Worm (Caenorhabditis elegans) whole organism, L1 larva: Measurements from ENCODE around the gene fbxa-79.

Source experiments
- C04F5.9 ChIP-seq: sonication (generic microtip); optimal IDR thresholded peaks from 2 replicates; lab custom pipeline; 2016; ENCODE audit warnings: missing genetic modification characterization, missing compliant biosample characterization
- aha-1 ChIP-seq: fragments of 150-350 bp; optimal IDR thresholded peaks from 2 replicates; lab custom pipeline; 2014; ENCODE audit warnings: missing biosample characterization, missing genetic modification characterization
- alr-1 ChIP-seq: fragments of 200-800 bp; sonication (Bioruptor generic); optimal IDR thresholded peaks from 2 replicates; lab custom pipeline; 2018; ENCODE audit warnings: borderline replicate concordance, mild to moderate bottlenecking, missing genetic modification characterization, missing compliant biosample characterization
- ceh-63 ChIP-seq: fragments of 200-800 bp; sonication (Bioruptor generic); optimal IDR thresholded peaks from 2 replicates; lab custom pipeline; 2018; ENCODE audit warnings: mild to moderate bottlenecking, missing genetic modification characterization, missing compliant biosample characterization
- ceh-8 ChIP-seq: fragments of 200-800 bp; sonication (Bioruptor generic); optimal IDR thresholded peaks from 2 replicates; lab custom pipeline; 2018; ENCODE audit warnings: mild to moderate bottlenecking, missing genetic modification characterization, moderate library complexity, missing compliant biosample characterization
- ceh-90 ChIP-seq: sonication (generic microtip); optimal IDR thresholded peaks from 2 replicates; lab custom pipeline; 2016; ENCODE audit warnings: missing genetic modification characterization, missing compliant biosample characterization
- dpl-1 ChIP-seq, 3 experiments: fragments of 150-350 bp in 2 of 3; sonication (generic microtip) in 1 of 3; optimal IDR thresholded peaks; 2 replicates each; lab custom pipeline; 2014 to 2017; ENCODE audit warnings: missing biosample characterization in 3 of 3, missing genetic modification characterization in 3 of 3, missing genetic modification reagents in 3 of 3
- dsc-1 ChIP-seq: sonication (generic microtip); optimal IDR thresholded peaks from 2 replicates; lab custom pipeline; 2016; ENCODE audit warnings: mild to moderate bottlenecking, missing genetic modification characterization, missing compliant biosample characterization
- efl-1 ChIP-seq, 4 experiments: fragments of 150-350 bp; optimal IDR thresholded peaks in 3 of 4; peaks in 1 of 4; 1 replicate in 1 of 4; 2 replicates in 3 of 4; lab custom pipeline; 2014; ENCODE audit warnings: missing biosample characterization in 2 of 4, missing genetic modification characterization in 2 of 4, missing genetic modification reagents in 2 of 4
- efl-3 ChIP-seq: fragments of 200-800 bp; sonication (Bioruptor generic); optimal IDR thresholded peaks from 2 replicates; lab custom pipeline; 2018; ENCODE audit warnings: mild to moderate bottlenecking, missing genetic modification characterization, missing compliant biosample characterization
- egl-27 ChIP-seq, 2 experiments: fragments of 150-350 bp in 1 of 2; sonication (generic microtip); optimal IDR thresholded peaks; 3 replicates each; lab custom pipeline; 2017 to 2018; ENCODE audit warnings: missing biosample characterization in 2 of 2, missing genetic modification characterization in 2 of 2, missing genetic modification reagents in 2 of 2
- elt-2 ChIP-seq: sonication (generic microtip); optimal IDR thresholded peaks from 2 replicates; lab custom pipeline; 2016; ENCODE audit warnings: missing genetic modification characterization, mild to moderate bottlenecking, inconsistent platforms, missing compliant biosample characterization, missing genetic modification reagents
- elt-3 ChIP-seq, 6 experiments: fragments of 150-350 bp in 1 of 6; sonication (generic microtip); optimal IDR thresholded peaks; 2 replicates each; lab custom pipeline; 2017 to 2018; ENCODE audit warnings: missing biosample characterization in 6 of 6, missing genetic modification characterization in 6 of 6, inconsistent platforms in 1 of 6
- grh-1 ChIP-seq: fragments of 200-800 bp; sonication (Bioruptor generic); IDR thresholded peaks from 2 replicates; pipeline ENCODE4 v1.3.6; 2022; ENCODE audit warnings: missing genetic modification reagents, missing genetic modification characterization, missing compliant biosample characterization
- hlh-4 ChIP-seq: sonication (generic microtip); optimal IDR thresholded peaks from 2 replicates; lab custom pipeline; 2016; ENCODE audit warnings: mild to moderate bottlenecking, missing genetic modification characterization, missing compliant biosample characterization
- irx-1 ChIP-seq: sonication (generic microtip); optimal IDR thresholded peaks from 2 replicates; lab custom pipeline; 2016; ENCODE audit warnings: missing genetic modification characterization, missing compliant biosample characterization
- isw-1 ChIP-seq: fragments of 200-800 bp; sonication (Bioruptor generic); IDR thresholded peaks from 2 replicates; pipeline ENCODE4 v1.3.6; 2022; ENCODE audit warnings: missing genetic modification characterization, missing compliant biosample characterization
- lin-13 ChIP-seq: fragments of 150-350 bp; optimal IDR thresholded peaks from 2 replicates; lab custom pipeline; 2014; ENCODE audit warnings: missing biosample characterization, missing genetic modification reagents, missing genetic modification characterization
- lin-35 ChIP-seq, 2 experiments: fragments of 150-350 bp; optimal IDR thresholded peaks; 2 replicates each; lab custom pipeline; 2014; ENCODE audit warnings: missing biosample characterization in 2 of 2, missing genetic modification characterization in 2 of 2, missing genetic modification reagents in 2 of 2
- lin-39 ChIP-seq: fragments of 150-350 bp; optimal IDR thresholded peaks from 2 replicates; lab custom pipeline; 2014; ENCODE audit warnings: missing biosample characterization, missing genetic modification reagents, missing genetic modification characterization
- lsy-2 ChIP-seq, 2 experiments: fragments of 150-350 bp; optimal IDR thresholded peaks; 2 replicates each; lab custom pipeline; 2014; ENCODE audit warnings: missing biosample characterization in 2 of 2, missing genetic modification characterization in 2 of 2
- mdl-1 ChIP-seq, 2 experiments: fragments of 150-350 bp; optimal IDR thresholded peaks; 2 replicates each; lab custom pipeline; 2014 to 2017; ENCODE audit warnings: missing biosample characterization in 2 of 2, missing genetic modification characterization in 2 of 2, inconsistent platforms in 1 of 2
- nhr-19 ChIP-seq: fragments of 200-800 bp; sonication (Bioruptor generic); conservative IDR thresholded peaks from 2 replicates; pipeline ENCODE4 v1.3.6; 2022; ENCODE audit warnings: missing genetic modification characterization, missing compliant biosample characterization
- nhr-20 ChIP-seq: sonication (generic microtip); optimal IDR thresholded peaks from 2 replicates; lab custom pipeline; 2016; ENCODE audit warnings: mild to moderate bottlenecking, missing genetic modification characterization, missing compliant biosample characterization
- nhr-47 ChIP-seq: sonication (generic microtip); optimal IDR thresholded peaks from 2 replicates; lab custom pipeline; 2016; ENCODE audit warnings: mild to moderate bottlenecking, missing genetic modification characterization, moderate library complexity, missing compliant biosample characterization
- nhr-85 ChIP-seq: sonication (generic microtip); peaks from one replicate; lab custom pipeline; 2016; ENCODE audit warnings: missing genetic modification characterization, inconsistent platforms, missing compliant biosample characterization
- nhr-90 ChIP-seq: sonication (generic microtip); optimal IDR thresholded peaks from 2 replicates; lab custom pipeline; 2016; ENCODE audit warnings: mild to moderate bottlenecking, missing genetic modification characterization, missing compliant biosample characterization; ENCODE audit not compliant: poor library complexity
- pqm-1 ChIP-seq: sonication (generic microtip); optimal IDR thresholded peaks from 3 replicates; lab custom pipeline; 2017; ENCODE audit warnings: missing biosample characterization, missing genetic modification characterization
- sox-4 ChIP-seq: sonication (generic microtip); optimal IDR thresholded peaks from 2 replicates; lab custom pipeline; 2016; ENCODE audit warnings: missing genetic modification characterization, missing compliant biosample characterization
- swsn-7 ChIP-seq: sonication (generic microtip); optimal IDR thresholded peaks from 2 replicates; lab custom pipeline; 2016; ENCODE audit warnings: missing genetic modification characterization, missing compliant biosample characterization
- vab-15 ChIP-seq: sonication (generic microtip); optimal IDR thresholded peaks from 2 replicates; lab custom pipeline; 2017; ENCODE audit warnings: missing genotype, mild to moderate bottlenecking, missing genetic modification characterization, missing compliant biosample characterization

Gene fbxa-79

ce11 chrIII:1345694-1346093 lies 37.6 kb upstream of the fbxa-79 start, which contains the start of gene Y82E9BL.6:
Gene Y82E9BL.6, minus strand, starts transcription at chrIII:1345794.
- no peak for TF ChIP-seq nhr-47
- no peak for TF ChIP-seq alr-1 (tag; lab: Kevin White, UChicago)
- no peak for TF ChIP-seq grh-1 (GFP tag; lab: Robert Waterston, UW)
- no peak for TF ChIP-seq efl-1 (optimal IDR thresholded peaks at IDR 0.05; lab: Kevin White, UChicago)
- no peak for TF ChIP-seq efl-1 (GFP tag; optimal IDR thresholded peaks at IDR 0.05 in 1 of 2; lab: Kevin White, UChicago)
- no peak for TF ChIP-seq ceh-8
- TF ChIP-seq pqm-1 (tag; lab: Kevin White, UChicago): no peak
- TF ChIP-seq lin-13 (GFP tag; lab: Kevin White, UChicago): no peak
- TF ChIP-seq efl-3 (GFP tag; lab: Kevin White, UChicago): no peak
- TF ChIP-seq isw-1 (GFP tag; lab: Robert Waterston, UW): no peak

DNA sequence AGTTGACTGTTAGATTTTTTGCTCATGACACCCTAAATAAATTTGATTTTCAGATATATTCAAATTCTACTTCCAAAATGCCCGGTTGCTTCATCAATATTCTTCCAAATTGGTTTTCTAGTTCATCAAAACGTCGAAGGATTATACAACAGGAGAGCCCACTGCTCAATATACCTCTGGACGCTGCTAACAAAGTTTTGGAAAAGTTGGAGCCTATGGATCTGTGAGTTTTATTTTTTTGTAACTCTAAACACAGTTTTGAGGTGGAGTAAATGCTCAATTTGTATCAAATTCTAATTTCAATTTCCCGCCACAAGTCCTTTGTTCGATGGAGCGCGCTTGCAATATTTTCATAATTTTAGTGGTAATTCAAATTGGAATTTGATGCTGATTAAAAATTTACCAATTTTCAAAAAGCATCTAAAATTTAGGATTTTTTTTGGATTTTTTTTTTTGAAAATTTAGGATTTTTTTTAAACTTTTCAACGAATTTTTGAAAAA lies 34.9 kb upstream of the fbxa-79 start, which contains the start of gene fbxa-27:
fbxa-27 (plus strand) TSS at position 51 of the 501 bp plus-strand sequence.
- TF ChIP-seq hlh-4: no peak
- TF ChIP-seq pqm-1 (tag; lab: Kevin White, UChicago): no peak
- no peak for TF ChIP-seq irx-1
- no peak for TF ChIP-seq grh-1 (GFP tag; lab: Robert Waterston, UW)
- peak in 1 of 2 experiments; percentile 20 for TF ChIP-seq lin-35 (GFP tag; optimal IDR thresholded peaks at IDR 0.05; lab: Kevin White, UChicago)
- peak in 1 of 3 experiments; percentile 44 for TF ChIP-seq dpl-1 (GFP tag; optimal IDR thresholded peaks at IDR 0.05; lab: Kevin White, UChicago)
- peak; percentile 27 to 63 for TF ChIP-seq efl-1 (optimal IDR thresholded peaks at IDR 0.05; lab: Kevin White, UChicago)
- TF ChIP-seq efl-1 (GFP tag; optimal IDR thresholded peaks at IDR 0.05 in 1 of 2; lab: Kevin White, UChicago): peak; percentile 62 to 76

DNA sequence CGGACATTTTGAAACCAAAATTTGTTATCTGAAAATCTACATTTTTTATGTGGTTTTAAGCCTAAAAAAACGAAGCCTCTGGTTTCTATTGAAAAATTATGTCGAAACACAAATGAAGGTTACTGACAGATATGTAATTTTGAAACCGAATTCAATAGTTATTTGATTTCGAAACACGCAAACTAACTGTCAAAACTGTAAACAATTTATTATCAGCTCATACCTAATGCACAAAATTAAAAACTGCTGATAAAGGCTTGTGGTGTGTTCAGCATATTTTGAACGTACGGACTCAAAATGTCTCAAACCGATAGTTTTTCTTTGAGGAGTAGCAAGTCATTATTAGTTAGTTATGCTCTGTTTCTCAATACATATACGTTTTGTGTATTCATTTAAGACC lies 34.4 kb upstream of the fbxa-79 start, which contains the start of gene fbxa-26:
fbxa-26 (minus strand) TSS at position 35 of the 400 bp plus-strand sequence.
- TF ChIP-seq ceh-90 (tag; lab: Kevin White, UChicago) (no peak), nhr-90 (no peak), ceh-8 (no peak), aha-1 (no peak), mdl-1 (tag; optimal IDR thresholded peaks at IDR 0.05; lab: Kevin White, UChicago) (no peak), nhr-20 (no peak), sox-4 (no peak), nhr-85 (tag; lab: Kevin White, UChicago) (no peak), swsn-7 (no peak)

- TF ChIP-seq dsc-1 (tag; lab: Kevin White, UChicago): no peak
- TF ChIP-seq ceh-63 (GFP tag; lab: Kevin White, UChicago): no peak
- TF ChIP-seq efl-1 (optimal IDR thresholded peaks at IDR 0.05; lab: Kevin White, UChicago): no peak
- TF ChIP-seq efl-1 (GFP tag; optimal IDR thresholded peaks at IDR 0.05 in 1 of 2; lab: Kevin White, UChicago): no peak
- TF ChIP-seq nhr-19: no peak
- TF ChIP-seq mdl-1 (tag; optimal IDR thresholded peaks at IDR 0.05; lab: Kevin White, UChicago): no peak
- TF ChIP-seq lsy-2 (tag; optimal IDR thresholded peaks at IDR 0.05; lab: Kevin White, UChicago): no peak
- no peak for TF ChIP-seq lin-35 (GFP tag; optimal IDR thresholded peaks at IDR 0.05; lab: Kevin White, UChicago)
- no peak for TF ChIP-seq swsn-7
- no peak for TF ChIP-seq lin-13 (GFP tag; lab: Kevin White, UChicago)
- TF ChIP-seq egl-27 (tag; optimal IDR thresholded peaks at IDR 0.05; lab: Kevin White, UChicago): no peak
- TF ChIP-seq lin-39 (tag; lab: Kevin White, UChicago): no peak
- no peak for TF ChIP-seq ceh-8
These were observed 32.1 kb upstream of the fbxa-79 start, which contains the start of gene fbxa-5 for ce11 chrIII:1340240-1340639. Gene fbxa-5, minus strand, starts transcription at chrIII:1340340.

- TF ChIP-seq elt-3 (tag; optimal IDR thresholded peaks at IDR 0.05; lab: Kevin White, UChicago) (no peak), elt-2 (tag; lab: Kevin White, UChicago) (peak; percentile 23)
These were observed 23.8 kb upstream of the fbxa-79 start, which contains the start of gene Y82E9BL.19 for ce11 chrIII:1331894-1332293. Gene Y82E9BL.19, plus strand, starts transcription at chrIII:1332016.

- TF ChIP-seq vab-15: no peak
- TF ChIP-seq C04F5.9 (tag; lab: Kevin White, UChicago): no peak
These were observed 18.4 kb upstream of the fbxa-79 start, which contains the start of gene Y82E9BL.18 for ce11 chrIII:1326490-1326889. Gene Y82E9BL.18, plus strand, starts transcription at chrIII:1326790.
